Fruit fly (Drosophila melanogaster) Kc167 (cell line): ENCODE results near the gene Kaz-m1.

Experiments
- Myc ChIP-seq: fragments of >200 bp; optimal IDR thresholded peaks from 2 replicates; lab custom pipeline; 2017; ENCODE audit warnings: missing external identifiers
- Sin3A ChIP-seq: fragments of >200 bp; optimal IDR thresholded peaks from 2 replicates; lab custom pipeline; 2018; ENCODE audit warnings: missing external identifiers
- h ChIP-seq: fragments of >200 bp; optimal IDR thresholded peaks from 3 replicates; lab custom pipeline; 2018; ENCODE audit warnings: missing external identifiers
- insv ChIP-seq: fragments of >200 bp; optimal IDR thresholded peaks from 3 replicates; lab custom pipeline; 2018; ENCODE audit warnings: missing external identifiers
- psq ChIP-seq: fragments of >200 bp; optimal IDR thresholded peaks from 2 replicates; lab custom pipeline; 2017; ENCODE audit warnings: missing external identifiers
- ttk ChIP-seq: sonication (Bioruptor generic); optimal IDR thresholded peaks from 2 replicates; lab custom pipeline; 2017; ENCODE audit warnings: missing external identifiers

Gene Kaz-m1

dm6 chr3R:26010628-26011027 is 3.9 kb upstream of the Kaz-m1 start:
- TF ChIP-seq h (lab: Kevin White, UChicago) (no peak), psq (lab: Kevin White, UChicago) (no peak), Myc (lab: Kevin White, UChicago) (no peak), Sin3A (no peak), insv (lab: Kevin White, UChicago) (no peak), ttk (lab: Kevin White, UChicago) (no peak)

DNA sequence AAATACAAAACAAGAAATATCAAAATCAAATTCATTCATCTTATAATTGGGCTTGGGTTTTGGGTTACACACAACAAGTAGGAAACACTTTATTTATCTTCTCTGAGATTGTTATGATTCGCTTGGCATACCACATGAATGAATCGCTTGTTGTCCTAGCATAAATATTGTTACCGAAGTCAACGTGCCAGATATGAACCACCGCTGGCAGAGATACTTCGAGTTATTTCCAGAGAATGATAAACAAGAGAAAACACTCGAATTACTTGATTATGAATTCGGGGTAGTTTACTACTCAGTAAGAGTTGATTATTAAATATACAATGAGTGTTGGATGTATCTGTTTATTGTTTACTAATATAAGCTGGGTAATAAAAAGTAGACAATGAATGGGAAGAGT is 3.0 kb upstream of the Kaz-m1 start:
- TF ChIP-seq ttk (lab: Kevin White, UChicago): no peak
- no peak for TF ChIP-seq insv (lab: Kevin White, UChicago)
- TF ChIP-seq h (lab: Kevin White, UChicago): no peak
- TF ChIP-seq Myc (lab: Kevin White, UChicago): no peak
- TF ChIP-seq psq (lab: Kevin White, UChicago): no peak
- TF ChIP-seq Sin3A: no peak

DNA sequence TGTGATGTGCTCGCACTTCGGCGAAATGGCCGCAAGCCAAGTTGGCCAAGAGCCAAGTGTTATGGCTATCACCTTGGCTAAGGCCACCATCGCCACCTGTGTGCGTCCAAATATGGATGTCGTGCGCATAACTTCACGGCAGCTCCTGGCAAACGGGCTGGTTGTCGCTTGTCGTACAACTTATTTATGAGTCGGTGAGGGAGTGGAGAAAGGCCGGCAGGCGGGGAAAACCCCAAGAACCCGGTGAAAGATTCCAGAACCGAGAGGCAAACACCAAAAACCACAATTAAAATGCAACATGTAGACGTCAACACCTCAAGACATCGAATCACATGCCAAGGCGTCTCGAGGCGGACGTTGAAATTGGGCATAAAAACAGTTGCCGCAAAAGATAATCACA is 2.2 kb upstream of the Kaz-m1 start:
- TF ChIP-seq Myc (lab: Kevin White, UChicago) (no peak), h (lab: Kevin White, UChicago) (no peak), Sin3A (no peak), psq (lab: Kevin White, UChicago) (no peak), ttk (lab: Kevin White, UChicago) (no peak), insv (lab: Kevin White, UChicago) (no peak)

dm6 chr3R:26012801-26013663 is 1.5 kb upstream of the Kaz-m1 start:
- no peak for TF ChIP-seq insv (lab: Kevin White, UChicago)
- no peak for TF ChIP-seq h (lab: Kevin White, UChicago)
- TF ChIP-seq ttk (lab: Kevin White, UChicago): no peak
- TF ChIP-seq Myc (lab: Kevin White, UChicago): no peak
- no peak for TF ChIP-seq Sin3A

dm6 chr3R:26013664-26013948 is 915 bp upstream of the Kaz-m1 start:
- TF ChIP-seq Sin3A (no peak), psq (lab: Kevin White, UChicago) (no peak)

- TF ChIP-seq Myc (lab: Kevin White, UChicago) (no peak), ttk (lab: Kevin White, UChicago) (no peak), psq (lab: Kevin White, UChicago) (no peak), insv (lab: Kevin White, UChicago) (no peak), Sin3A (no peak), h (lab: Kevin White, UChicago) (no peak)
Measured at dm6 chr3R:26017294-26017770, 2.8 kb downstream of the Kaz-m1 start.

DNA sequence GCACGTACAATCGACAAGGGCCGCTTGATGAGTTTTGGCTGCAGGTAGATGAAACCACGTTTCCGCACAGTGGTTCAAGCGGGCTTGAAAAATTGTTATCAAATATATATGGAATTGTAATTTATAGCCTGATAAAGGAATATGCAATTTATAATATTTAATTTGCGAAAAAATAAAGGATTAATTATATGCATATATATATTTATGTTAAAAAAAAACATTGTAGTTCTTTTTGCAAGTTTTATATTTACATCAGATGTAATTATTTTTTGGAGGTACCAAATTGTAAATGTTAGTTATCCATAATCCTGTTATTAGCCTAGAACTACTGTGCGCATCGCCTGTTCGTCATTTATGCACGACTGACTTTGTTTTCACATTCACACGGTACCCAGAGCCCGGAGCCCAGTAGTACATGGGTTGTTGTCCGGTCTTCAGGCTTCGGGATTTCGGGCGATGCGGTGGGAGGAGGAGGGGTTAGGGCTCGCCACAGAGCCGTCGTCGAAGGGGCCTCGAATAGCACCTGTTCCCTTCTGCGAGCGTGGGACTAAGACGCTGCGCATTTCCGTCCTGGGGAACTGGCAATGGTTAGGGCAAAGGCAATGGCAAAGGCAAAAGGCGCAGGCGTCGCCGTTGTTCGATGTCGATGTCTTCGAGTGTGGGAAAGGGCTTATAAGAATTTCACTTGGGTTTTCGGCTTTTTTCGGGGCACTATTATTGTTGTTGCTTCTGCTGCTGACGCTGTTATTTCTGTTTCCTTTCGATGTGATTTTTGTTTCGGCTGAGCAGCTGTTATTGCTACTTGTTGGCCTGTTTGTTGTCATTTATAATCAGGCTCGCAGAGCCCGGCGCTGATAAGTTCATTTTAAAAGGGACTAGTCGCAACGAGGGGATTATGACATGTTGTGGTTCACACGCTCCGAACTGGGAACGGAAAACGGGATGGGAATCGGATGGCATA is 3.5 kb downstream of the Kaz-m1 start:
- no peak for TF ChIP-seq ttk (lab: Kevin White, UChicago)
- TF ChIP-seq Myc (lab: Kevin White, UChicago): no peak
- no peak for TF ChIP-seq insv (lab: Kevin White, UChicago)
- TF ChIP-seq Sin3A: no peak
- TF ChIP-seq psq (lab: Kevin White, UChicago): no peak
- no peak for TF ChIP-seq h (lab: Kevin White, UChicago)

dm6 chr3R:26019232-26019631 is 4.7 kb downstream of the Kaz-m1 start:
- TF ChIP-seq insv (lab: Kevin White, UChicago): no peak
- no peak for TF ChIP-seq Myc (lab: Kevin White, UChicago)
- no peak for TF ChIP-seq Sin3A
- TF ChIP-seq psq (lab: Kevin White, UChicago): no peak
- no peak for TF ChIP-seq ttk (lab: Kevin White, UChicago)
- TF ChIP-seq h (lab: Kevin White, UChicago): no peak

- TF ChIP-seq h (lab: Kevin White, UChicago): peak; percentile 43
- no peak for TF ChIP-seq Myc (lab: Kevin White, UChicago)
Measured at dm6 chr3R:26020244-26021171, 6.0 kb downstream of the Kaz-m1 start.

DNA sequence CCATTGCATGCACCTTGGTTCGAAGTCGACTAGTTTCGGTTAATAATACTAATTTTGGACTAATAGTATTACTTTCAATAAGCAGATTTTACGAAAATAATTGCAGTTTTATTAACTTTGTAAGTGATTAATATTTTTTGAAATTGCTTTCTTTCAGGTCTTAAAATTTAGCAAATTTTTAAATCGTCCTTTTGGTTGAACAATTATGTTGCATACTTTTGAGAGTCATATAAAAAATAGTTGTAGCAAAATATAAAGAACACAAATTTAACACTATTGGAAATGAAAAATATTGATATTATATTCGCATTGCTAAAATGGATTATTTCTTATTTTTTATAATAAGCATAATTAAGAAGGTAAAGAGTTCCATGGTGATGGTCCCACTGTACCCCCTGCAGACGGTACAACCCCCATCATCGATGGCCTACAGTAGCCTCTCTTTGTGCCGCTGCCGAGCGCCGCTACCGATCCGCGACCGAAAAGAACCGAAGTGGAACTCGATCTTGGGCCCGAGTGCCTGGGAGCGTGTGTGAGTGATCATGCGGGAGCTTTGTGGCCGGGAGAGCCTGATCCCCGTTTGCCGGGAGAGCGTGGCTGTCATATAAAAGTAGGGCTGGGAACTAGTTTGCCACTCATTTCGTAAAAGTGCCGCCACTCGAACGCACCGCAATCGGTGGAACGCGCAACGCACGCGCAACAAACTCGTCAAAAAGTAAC is 6.8 kb downstream of the Kaz-m1 start:
- TF ChIP-seq psq (lab: Kevin White, UChicago): no peak
- no peak for TF ChIP-seq insv (lab: Kevin White, UChicago)
- TF ChIP-seq h (lab: Kevin White, UChicago): no peak
- TF ChIP-seq ttk (lab: Kevin White, UChicago): no peak
- no peak for TF ChIP-seq Sin3A
- TF ChIP-seq Myc (lab: Kevin White, UChicago): no peak
